Fruit fly (Drosophila melanogaster) whole organism, embryonic: Measurements from ENCODE around the gene CG10651.
A peak's percentile ranks its signal among the peaks of the same experiment; 100 is the strongest.

Experiments
- BtbVII ChIP-seq: fragments of 200-800 bp; sonication (Bioruptor generic); optimal IDR thresholded peaks from 3 replicates; lab custom pipeline; 2017; ENCODE audit warnings: missing biosample characterization, mild to moderate bottlenecking, missing genetic modification characterization
- C15 ChIP-seq: fragments of 200-800 bp; sonication (Bioruptor generic); IDR thresholded peaks from 3 replicates; pipeline ENCODE4 v1.3.6; 2022; ENCODE audit warnings: missing biosample characterization, missing genetic modification characterization
- CG11247 ChIP-seq: fragments of 200-800 bp; sonication (Bioruptor generic); IDR thresholded peaks from 2 replicates; pipeline ENCODE4 v1.3.6; 2022; ENCODE audit warnings: missing biosample characterization, missing genetic modification characterization
- CG11456 ChIP-seq: fragments of 200-800 bp; sonication (Bioruptor generic); IDR thresholded peaks from 3 replicates; pipeline ENCODE4 v1.3.6; 2022; ENCODE audit warnings: missing biosample characterization, missing genetic modification characterization
- CG11560 ChIP-seq: fragments of 200-800 bp; sonication (Bioruptor generic); IDR thresholded peaks from 3 replicates; pipeline ENCODE4 v1.3.6; 2022; ENCODE audit warnings: missing biosample characterization, missing genetic modification characterization
- CG12942 ChIP-seq: fragments of 200-800 bp; sonication (Bioruptor generic); optimal IDR thresholded peaks from 3 replicates; lab custom pipeline; 2016; ENCODE audit warnings: missing biosample characterization, missing genetic modification characterization
- CG14050 ChIP-seq: fragments of 200-800 bp; sonication (Bioruptor generic); IDR thresholded peaks from 3 replicates; pipeline ENCODE4 v1.3.6; 2022; ENCODE audit warnings: missing biosample characterization, missing genetic modification characterization
- CG14441 ChIP-seq: fragments of 200-800 bp; sonication (Bioruptor generic); IDR thresholded peaks from 2 replicates; pipeline ENCODE4 v1.3.6; 2022; ENCODE audit warnings: missing biosample characterization, missing genetic modification characterization
- CG14667 ChIP-seq: fragments of 200-800 bp; sonication (Bioruptor generic); IDR thresholded peaks from 2 replicates; pipeline ENCODE4 v1.3.6; 2022; ENCODE audit warnings: missing biosample characterization, missing genetic modification characterization
- CG14710 ChIP-seq: fragments of 200-800 bp; sonication (Bioruptor generic); optimal IDR thresholded peaks from 3 replicates; lab custom pipeline; 2019; ENCODE audit warnings: missing biosample characterization, mild to moderate bottlenecking, missing genetic modification characterization, moderate library complexity
- CG14860 ChIP-seq: fragments of 200-800 bp; sonication (Bioruptor generic); IDR thresholded peaks from 3 replicates; pipeline ENCODE4 v1.3.6; 2022; ENCODE audit warnings: missing biosample characterization, missing genetic modification characterization; ENCODE audit not compliant: partially characterized antibody
- CG15514 ChIP-seq: fragments of 200-800 bp; sonication (Bioruptor generic); optimal IDR thresholded peaks from 3 replicates; lab custom pipeline; 2017; ENCODE audit warnings: missing biosample characterization, missing genetic modification characterization, mild to moderate bottlenecking, moderate library complexity, missing genetic modification reagents
- CG16813 ChIP-seq: fragments of 200-800 bp; sonication (Bioruptor generic); IDR thresholded peaks from 3 replicates; pipeline ENCODE4 v1.3.6; 2022; ENCODE audit warnings: missing biosample characterization, missing genetic modification characterization; ENCODE audit not compliant: partially characterized antibody
- CG1792 ChIP-seq: fragments of 200-800 bp; sonication (Bioruptor generic); optimal IDR thresholded peaks from 2 replicates; lab custom pipeline; 2016; ENCODE audit warnings: missing biosample characterization, missing genetic modification characterization
- CG31365 ChIP-seq: fragments of 200-800 bp; sonication (Bioruptor generic); optimal IDR thresholded peaks from 2 replicates; lab custom pipeline; 2018; ENCODE audit warnings: missing biosample characterization, mild to moderate bottlenecking, missing genetic modification characterization
- CG32532 ChIP-seq: fragments of 200-800 bp; sonication (Bioruptor generic); IDR thresholded peaks from 2 replicates; pipeline ENCODE4 v1.3.6; 2022; ENCODE audit warnings: missing biosample characterization, missing genetic modification characterization
- CG33213 ChIP-seq: fragments of 200-800 bp; sonication (Bioruptor generic); optimal IDR thresholded peaks from 3 replicates; lab custom pipeline; 2016; ENCODE audit warnings: missing biosample characterization, missing genetic modification characterization
- CG34422 ChIP-seq: fragments of 200-800 bp; sonication (Bioruptor generic); IDR thresholded peaks from 3 replicates; pipeline ENCODE4 v1.3.6; 2022; ENCODE audit warnings: missing biosample characterization, missing genetic modification characterization
- CG4328 ChIP-seq: fragments of 200-800 bp; sonication (Bioruptor generic); optimal IDR thresholded peaks from 3 replicates; lab custom pipeline; 2017; ENCODE audit warnings: missing biosample characterization, missing genetic modification reagents, missing genetic modification characterization
- CG8290 ChIP-seq, 3 experiments: fragments of 200-800 bp; sonication (Bioruptor generic); optimal IDR thresholded peaks; 2 replicates each; lab custom pipeline; 2016 to 2019; ENCODE audit warnings: missing biosample characterization in 3 of 3, missing genetic modification characterization in 3 of 3, mild to moderate bottlenecking in 2 of 3, moderate library complexity in 1 of 3
- CG9797 ChIP-seq: fragments of 200-800 bp; sonication (Bioruptor generic); optimal IDR thresholded peaks from 3 replicates; lab custom pipeline; 2018; ENCODE audit warnings: missing biosample characterization, mild to moderate bottlenecking, missing genetic modification characterization
- CTCF ChIP-seq: fragments of 200-800 bp; sonication (Bioruptor generic); optimal IDR thresholded peaks from 2 replicates; lab custom pipeline; 2017; ENCODE audit warnings: missing biosample characterization, mild to moderate bottlenecking, missing genetic modification characterization, moderate library complexity
- Ets65A ChIP-seq: fragments of 200-800 bp; sonication (Bioruptor generic); peaks from one replicate; lab custom pipeline; 2016; ENCODE audit warnings: missing biosample characterization, missing genetic modification characterization
- H15 ChIP-seq: fragments of 200-800 bp; sonication (Bioruptor generic); IDR thresholded peaks from 3 replicates; pipeline ENCODE4 v1.3.6; 2022; ENCODE audit warnings: missing biosample characterization, missing genetic modification characterization
- HLH3B ChIP-seq: fragments of 200-800 bp; sonication (Bioruptor generic); IDR thresholded peaks from 2 replicates; pipeline ENCODE4 v1.3.6; 2022; ENCODE audit warnings: missing biosample characterization, missing genetic modification characterization
- HLHmδ ChIP-seq: fragments of 200-800 bp; sonication (Bioruptor generic); optimal IDR thresholded peaks from 2 replicates; lab custom pipeline; 2018; ENCODE audit warnings: missing biosample characterization, mild to moderate bottlenecking, missing genetic modification characterization, moderate library complexity
- Hey ChIP-seq: fragments of 200-800 bp; sonication (Bioruptor generic); optimal IDR thresholded peaks from 3 replicates; lab custom pipeline; 2018; ENCODE audit warnings: missing biosample characterization, mild to moderate bottlenecking, missing genetic modification characterization
- Kr ChIP-seq: fragments of 200-800 bp; sonication (Bioruptor generic); optimal IDR thresholded peaks from 2 replicates; lab custom pipeline; 2017; ENCODE audit warnings: missing biosample characterization, mild to moderate bottlenecking, missing genetic modification characterization
- Lhr ChIP-seq: fragments of 200-800 bp; sonication (Bioruptor generic); optimal IDR thresholded peaks from 3 replicates; lab custom pipeline; 2017; ENCODE audit warnings: mild to moderate bottlenecking, missing biosample characterization, missing genetic modification reagents, missing genetic modification characterization
- Meics ChIP-seq: fragments of 200-800 bp; sonication (Bioruptor generic); optimal IDR thresholded peaks from 2 replicates; lab custom pipeline; 2017; ENCODE audit warnings: missing biosample characterization, mild to moderate bottlenecking, missing genetic modification characterization
- Myb ChIP-seq: fragments of 200-800 bp; sonication (Bioruptor generic); optimal IDR thresholded peaks from 2 replicates; lab custom pipeline; 2016; ENCODE audit warnings: missing biosample characterization, missing genetic modification characterization
- Opbp ChIP-seq: fragments of 200-800 bp; sonication (Bioruptor generic); IDR thresholded peaks from 3 replicates; pipeline ENCODE4 v1.3.6; 2022; ENCODE audit warnings: missing biosample characterization, missing genetic modification characterization; ENCODE audit not compliant: partially characterized antibody
- Optix ChIP-seq: fragments of 200-800 bp; sonication (Bioruptor generic); IDR thresholded peaks from 3 replicates; pipeline ENCODE4 v1.3.6; 2022; ENCODE audit warnings: missing biosample characterization, missing genetic modification characterization
- Rfx ChIP-seq: fragments of 200-800 bp; sonication (Bioruptor generic); IDR thresholded peaks from 2 replicates; pipeline ENCODE4 v1.3.6; 2022; ENCODE audit warnings: missing biosample characterization, missing genetic modification characterization
- Rx ChIP-seq: fragments of 200-800 bp; sonication (Bioruptor generic); IDR thresholded peaks from 2 replicates; pipeline ENCODE4 v1.3.6; 2022; ENCODE audit warnings: missing biosample characterization, missing genetic modification characterization
- TFAM ChIP-seq: fragments of 200-800 bp; sonication (Bioruptor generic); optimal IDR thresholded peaks from 2 replicates; lab custom pipeline; 2017; ENCODE audit warnings: missing biosample characterization, missing genetic modification characterization, inconsistent platforms
- amos ChIP-seq: fragments of 200-800 bp; sonication (Bioruptor generic); IDR thresholded peaks from 2 replicates; pipeline ENCODE4 v1.3.6; 2022; ENCODE audit warnings: missing biosample characterization, missing genetic modification characterization; ENCODE audit not compliant: partially characterized antibody
- bigmax ChIP-seq: fragments of 200-800 bp; sonication (Bioruptor generic); optimal IDR thresholded peaks from 2 replicates; lab custom pipeline; 2018; ENCODE audit warnings: missing biosample characterization, mild to moderate bottlenecking, missing genetic modification characterization
- bowl ChIP-seq: fragments of 200-800 bp; sonication (Bioruptor generic); IDR thresholded peaks from 2 replicates; pipeline ENCODE4 v1.3.6; 2022; ENCODE audit warnings: missing biosample characterization, missing genetic modification characterization
- gsb-n ChIP-seq: fragments of 200-800 bp; sonication (Bioruptor generic); optimal IDR thresholded peaks from 3 replicates; lab custom pipeline; 2018; ENCODE audit warnings: missing biosample characterization, mild to moderate bottlenecking, missing genetic modification characterization
- kni ChIP-seq: fragments of 200-800 bp; sonication (Bioruptor generic); optimal IDR thresholded peaks from 3 replicates; lab custom pipeline; 2017; ENCODE audit warnings: mild to moderate bottlenecking, missing biosample characterization, missing genetic modification reagents, missing genetic modification characterization
- lmd ChIP-seq: fragments of 200-800 bp; sonication (Bioruptor generic); IDR thresholded peaks from 2 replicates; pipeline ENCODE4 v1.3.6; 2022; ENCODE audit warnings: missing biosample characterization, missing genetic modification characterization
- prd ChIP-seq, 3 experiments: fragments of >200 bp in 2 of 3; fragments of 200-800 bp in 1 of 3; sonication (Bioruptor generic) in 1 of 3; optimal IDR thresholded peaks in 2 of 3; IDR thresholded peaks in 1 of 3; 2 replicates in 2 of 3; 3 replicates in 1 of 3; pipeline versions ENCODE4 v1.3.6 to Lab custom; 2017 to 2022; ENCODE audit warnings: missing biosample characterization in 1 of 3, missing genetic modification characterization in 1 of 3
- pzg ChIP-seq: fragments of 200-800 bp; sonication (Bioruptor generic); optimal IDR thresholded peaks from 3 replicates; lab custom pipeline; 2018; ENCODE audit warnings: missing biosample characterization, mild to moderate bottlenecking, missing genetic modification characterization, moderate library complexity
- seq ChIP-seq: fragments of 200-800 bp; sonication (Bioruptor generic); IDR thresholded peaks from 2 replicates; pipeline ENCODE4 v1.3.6; 2022; ENCODE audit warnings: missing biosample characterization, missing genetic modification characterization
- slbo ChIP-seq: fragments of 200-800 bp; sonication (Bioruptor generic); IDR thresholded peaks from 2 replicates; pipeline ENCODE4 v1.3.6; 2022; ENCODE audit warnings: missing biosample characterization, missing genetic modification characterization
- slp2 ChIP-seq: fragments of 200-800 bp; sonication (Bioruptor generic); optimal IDR thresholded peaks from 2 replicates; lab custom pipeline; 2016; ENCODE audit warnings: missing biosample characterization, missing genetic modification characterization
- stwl ChIP-seq: fragments of 200-800 bp; sonication (Bioruptor generic); optimal IDR thresholded peaks from 3 replicates; lab custom pipeline; 2018; ENCODE audit warnings: missing biosample characterization, mild to moderate bottlenecking, missing genetic modification characterization, moderate library complexity

CG10651 gene

DNA sequence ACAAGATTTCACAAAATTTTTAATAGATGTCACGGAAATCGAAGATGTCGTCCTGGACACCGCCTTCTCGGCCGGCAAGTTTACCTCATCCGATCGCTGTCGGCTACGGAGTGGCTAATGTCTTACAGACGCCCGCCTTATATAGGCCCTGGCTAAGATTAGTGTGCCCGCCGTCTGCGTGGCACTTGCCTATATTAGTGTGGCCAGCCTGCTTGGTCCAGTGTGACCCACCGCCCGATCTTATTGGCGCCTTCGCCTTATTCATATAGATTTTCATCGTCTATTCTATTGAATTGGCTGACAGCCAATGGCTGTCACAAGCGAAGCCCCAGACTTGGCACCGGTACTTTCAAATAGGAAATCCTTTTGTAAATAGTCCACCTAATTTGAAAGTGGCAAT is 18.9 kb downstream of the CG10651 start (continued):
- TF ChIP-seq seq (GFP tag; lab: Robert Waterston, UW), result no peak
- no peak for TF ChIP-seq bowl (GFP tag; lab: Robert Waterston, UW)
- no peak for TF ChIP-seq CG12942
- TF ChIP-seq CG11560, result no peak

dm6 chr2L:20106595-20106994 is 28.1 kb downstream of the CG10651 start:
- 0 out of 2 replicates have a peak, but pooled peaks have one; percentile 10 for TF ChIP-seq lmd (GFP tag; lab: Robert Waterston, UW)
- TF ChIP-seq CG1792 (GFP tag; lab: Kevin White, UChicago), result no peak
- no peak for TF ChIP-seq slp2 (GFP tag; lab: Kevin White, UChicago)
- TF ChIP-seq Kr (GFP tag; lab: Kevin White, UChicago), result no peak
- TF ChIP-seq CG16813 (GFP tag; lab: Robert Waterston, UW), result 0 out of 3 replicates have a peak, but pooled peaks have one; percentile 12
- TF ChIP-seq Rfx (GFP tag; lab: Robert Waterston, UW), result no peak
- 0 out of 2 replicates have a peak, but pooled peaks have one; percentile 18 for TF ChIP-seq CG14667 (GFP tag; lab: Robert Waterston, UW)
- no peak for TF ChIP-seq BtbVII
- TF ChIP-seq C15 (GFP tag; lab: Robert Waterston, UW), result no peak
- peak; percentile 17 for TF ChIP-seq Meics (GFP tag; lab: Kevin White, UChicago)
- no peak for TF ChIP-seq gsb-n (tag; lab: Kevin White, UChicago)
- no peak for TF ChIP-seq Myb (GFP tag; lab: Kevin White, UChicago)
- TF ChIP-seq prd (optimal IDR thresholded peaks at IDR 0.05; lab: Kevin White, UChicago), result no peak
- TF ChIP-seq prd (GFP tag; IDR thresholded peaks at IDR 0.05; lab: Robert Waterston, UW), result peak; percentile 40; the same call in 1 of the 3 replicates
- peak; percentile 65; the same call in 1 of the 3 replicates for TF ChIP-seq CG11456 (GFP tag; lab: Robert Waterston, UW)
- TF ChIP-seq H15, result no peak
- peak; percentile 36; the same call in 1 of the 2 replicates for TF ChIP-seq CG14441 (GFP tag; lab: Robert Waterston, UW)
- peak; percentile 58 for TF ChIP-seq CG8290 (GFP tag; optimal IDR thresholded peaks at IDR 0.05; lab: Kevin White, UChicago)
- TF ChIP-seq CG8290 (tag; optimal IDR thresholded peaks at IDR 0.05; lab: Kevin White, UChicago), result peak in 1 of 2 experiments; percentile 53
- peak; percentile 24 for TF ChIP-seq CG15514
- TF ChIP-seq CG31365 (tag; lab: Kevin White, UChicago), result peak; percentile 16
- no peak for TF ChIP-seq bigmax (GFP tag; lab: Kevin White, UChicago)
- 0 out of 3 replicates have a peak, but pooled peaks have one; percentile 9 for TF ChIP-seq CG34422
- 0 out of 2 replicates have a peak, but pooled peaks have one; percentile 24 for TF ChIP-seq CG11247 (GFP tag; lab: Robert Waterston, UW)
- TF ChIP-seq CTCF (GFP tag; lab: Kevin White, UChicago), result peak; percentile 91
- TF ChIP-seq CG14050 (GFP tag; lab: Robert Waterston, UW), result no peak
- no peak for TF ChIP-seq HLHmδ (GFP tag; lab: Kevin White, UChicago)
- TF ChIP-seq Lhr (GFP tag; lab: Kevin White, UChicago), result peak; percentile 48
- TF ChIP-seq HLH3B (GFP tag; lab: Robert Waterston, UW), result no peak
- 0 out of 3 replicates have a peak, but pooled peaks have one; percentile 25 for TF ChIP-seq Optix (GFP tag; lab: Robert Waterston, UW)
- peak; percentile 26; the same call in 1 of the 2 replicates for TF ChIP-seq slbo (GFP tag; lab: Robert Waterston, UW)
- peak; percentile 50; the same call in 1 of the 2 replicates for TF ChIP-seq CG32532

- TF ChIP-seq Hey (tag; lab: Kevin White, UChicago) (no peak), stwl (tag; lab: Kevin White, UChicago) (peak; percentile 78), Ets65A (GFP tag; lab: Kevin White, UChicago) (no peak), CG14710 (tag; lab: Kevin White, UChicago) (peak; percentile 0), CG9797 (GFP tag; lab: Kevin White, UChicago) (peak; percentile 76), CG4328 (no peak), pzg (GFP tag; lab: Kevin White, UChicago) (peak; percentile 52), CG14860 (0 out of 3 replicates have a peak, but pooled peaks have one; percentile 16), CG8290 (GFP tag; optimal IDR thresholded peaks at IDR 0.05; lab: Kevin White, UChicago) (peak; percentile 38), CG8290 (tag; optimal IDR thresholded peaks at IDR 0.05; lab: Kevin White, UChicago) (peak; percentile 2 to 50), TFAM (GFP tag; lab: Kevin White, UChicago) (no peak), Opbp (GFP tag; lab: Robert Waterston, UW) (0 out of 3 replicates have a peak, but pooled peaks have one; percentile 37), amos (GFP tag; lab: Robert Waterston, UW) (peak; percentile 39; the same call in 1 of the 2 replicates), Rx (GFP tag; lab: Robert Waterston, UW) (0 out of 2 replicates have a peak, but pooled peaks have one; percentile 11), CG33213 (GFP tag; lab: Kevin White, UChicago) (peak; percentile 97), kni (no peak)
Observed at dm6 chr2L:20104526-20104925, 30.2 kb downstream of the CG10651 start.
